Worm (Caenorhabditis elegans): ENCODE measurements around the gene W02A2.5.

The W02A2.5 gene

DNA sequence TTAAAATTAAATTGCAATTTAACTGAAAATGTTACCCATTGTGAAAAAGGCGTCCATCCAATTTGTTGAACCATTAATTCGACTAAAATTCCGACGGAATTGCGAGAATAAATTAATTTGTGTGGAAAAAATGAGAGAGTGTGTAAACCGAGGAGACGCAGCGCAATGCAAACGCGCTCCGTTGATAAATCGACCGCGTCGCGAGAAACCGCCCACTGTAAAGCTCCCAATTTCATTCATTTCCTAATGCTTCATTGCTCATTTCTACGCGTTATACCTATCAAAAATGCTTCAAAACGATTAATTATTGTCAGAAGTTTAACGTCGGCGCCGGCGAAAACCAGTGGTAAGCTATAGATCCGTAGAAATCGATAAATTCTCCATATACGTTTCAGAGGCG, 44.9 kb upstream of the W02A2.5 start, which contains the start of the genes Y67H2A.2 and micu-1 (continued):
- TF ChIP-seq vab-15 (tag; optimal IDR thresholded peaks at IDR 0.05), result peak; percentile 61
- TF ChIP-seq pqm-1 (tag; optimal IDR thresholded peaks at IDR 0.05), result no peak
- no peak for TF ChIP-seq egl-27 (tag; optimal IDR thresholded peaks at IDR 0.05)
- TF ChIP-seq isw-1 (GFP tag; IDR thresholded peaks at IDR 0.05), result peak; percentile 70
- peak; percentile 86 for TF ChIP-seq lin-14 (GFP tag; optimal IDR thresholded peaks at IDR 0.05)
- peak; percentile 62 for TF ChIP-seq skn-1 (tag; optimal IDR thresholded peaks at IDR 0.05)
- TF ChIP-seq hlh-17 (GFP tag; optimal IDR thresholded peaks at IDR 0.05; ENCODE audit: borderline replicate concordance), result no peak
- peak; percentile 13 for TF ChIP-seq fkh-10 (GFP tag; optimal IDR thresholded peaks at IDR 0.05)
- TF ChIP-seq nhr-237 (tag; optimal IDR thresholded peaks at IDR 0.05), result peak; percentile 28
- peak; percentile 63 to 79 (median 74) for TF ChIP-seq ceh-82 (tag; optimal IDR thresholded peaks at IDR 0.05)
- TF ChIP-seq lin-39 (tag; optimal IDR thresholded peaks at IDR 0.05), result peak; percentile 50
- TF ChIP-seq sptf-1 (tag; optimal IDR thresholded peaks at IDR 0.05), result no peak
- 0 out of 2 replicates have a peak, but pooled peaks have one; percentile 24 for TF ChIP-seq ceh-88 (GFP tag; IDR thresholded peaks at IDR 0.05)
- peak; percentile 45 for TF ChIP-seq elt-2 (tag; optimal IDR thresholded peaks at IDR 0.05)
- no peak for TF ChIP-seq tlp-1 (tag; optimal IDR thresholded peaks at IDR 0.05)
- peak; percentile 64 for TF ChIP-seq jun-1 (tag; optimal IDR thresholded peaks at IDR 0.05)
- TF ChIP-seq ztf-11 (tag; optimal IDR thresholded peaks at IDR 0.05), result peak in 1 of 2 experiments; percentile 60
- TF ChIP-seq dpl-1 (GFP tag; optimal IDR thresholded peaks at IDR 0.05), result peak; percentile 62 to 78 (median 77)
- peak; percentile 85 for TF ChIP-seq lsy-2 (tag; optimal IDR thresholded peaks at IDR 0.05)
- TF ChIP-seq lin-15B (tag; optimal IDR thresholded peaks at IDR 0.05), result peak; percentile 88
- TF ChIP-seq fkh-8 (tag; optimal IDR thresholded peaks at IDR 0.05), result peak; percentile 83
- peak; percentile 37 for TF ChIP-seq pax-3 (tag; optimal IDR thresholded peaks at IDR 0.05)
- TF ChIP-seq ceh-8 (GFP tag; optimal IDR thresholded peaks at IDR 0.05), result peak; percentile 74
- peak; percentile 28 for TF ChIP-seq blmp-1 (tag; optimal IDR thresholded peaks at IDR 0.05)
- peak in 1 of 2 experiments; percentile 68 for TF ChIP-seq mdl-1 (tag; optimal IDR thresholded peaks at IDR 0.05)
- peak; percentile 82 for TF ChIP-seq tbx-2 (tag; optimal IDR thresholded peaks at IDR 0.05)
- TF ChIP-seq nhr-19 (GFP tag; conservative IDR thresholded peaks at IDR 0.05), result peak; percentile 80
- TF ChIP-seq nhr-47 (tag; optimal IDR thresholded peaks at IDR 0.05), result peak; percentile 92
- TF ChIP-seq aha-1 (tag; optimal IDR thresholded peaks at IDR 0.05), result no peak
- no peak for TF ChIP-seq ces-1 (GFP tag; optimal IDR thresholded peaks at IDR 0.05)
- peak; percentile 51 for TF ChIP-seq fos-1 (tag; optimal IDR thresholded peaks at IDR 0.05)
- peak; percentile 8 for TF ChIP-seq mef-2 (tag; optimal IDR thresholded peaks at IDR 0.05)
- TF ChIP-seq ceh-90 (tag; optimal IDR thresholded peaks at IDR 0.05), result no peak
- no peak for TF ChIP-seq hlh-4 (tag; optimal IDR thresholded peaks at IDR 0.05)

DNA sequence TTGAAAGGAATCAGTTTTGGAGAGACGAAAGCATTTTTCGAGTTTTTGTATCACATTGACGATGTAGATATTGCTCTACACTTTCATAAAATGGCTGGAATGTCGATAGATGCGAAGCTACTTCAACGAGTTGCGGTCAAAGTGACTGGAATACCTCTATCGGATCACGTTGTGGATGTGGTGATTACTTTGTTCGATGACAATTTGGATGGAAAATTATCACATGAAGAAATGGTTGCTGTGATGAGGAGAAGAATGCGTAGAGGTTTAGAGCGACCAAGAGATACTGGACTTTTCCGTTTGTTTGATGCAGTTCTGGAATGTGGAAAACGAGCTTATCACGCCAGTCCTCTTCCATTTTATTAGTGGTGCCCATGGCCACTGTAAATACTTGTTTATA, 43.0 kb upstream of the W02A2.5 start:
- TF ChIP-seq ztf-4 (tag; optimal IDR thresholded peaks at IDR 0.05) (no peak), unc-62 (GFP tag; optimal IDR thresholded peaks at IDR 0.05) (no peak), aly-2 (tag; optimal IDR thresholded peaks at IDR 0.05) (no peak), isw-1 (GFP tag; IDR thresholded peaks at IDR 0.05) (no peak), sup-37 (GFP tag; optimal IDR thresholded peaks at IDR 0.05) (no peak), lin-13 (GFP tag; optimal IDR thresholded peaks at IDR 0.05) (no peak), elt-2 (tag; optimal IDR thresholded peaks at IDR 0.05) (no peak), zag-1 (tag; optimal IDR thresholded peaks at IDR 0.05) (no peak)

DNA sequence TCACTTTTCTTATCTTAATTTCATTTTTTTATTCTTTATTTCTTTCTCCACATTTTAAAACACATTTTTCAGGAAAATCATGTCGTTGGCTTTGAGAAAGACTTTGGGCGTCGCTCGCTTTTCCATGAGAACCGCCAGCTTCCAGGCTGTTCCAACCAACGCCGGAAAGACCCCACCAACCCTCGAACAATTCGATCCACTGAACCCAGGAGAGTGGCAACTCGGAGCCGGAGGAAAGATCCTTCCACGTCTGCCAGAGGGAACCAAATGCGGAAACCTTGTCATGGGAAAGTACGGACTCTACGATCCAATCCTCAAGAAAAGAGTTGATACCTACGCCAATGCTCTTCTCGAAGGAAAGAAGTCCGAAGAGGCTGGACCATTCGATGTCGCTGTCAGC, 42.5 kb upstream of the W02A2.5 start, which contains the start of gene kdp-1:
Gene kdp-1, plus strand, starts transcription at position 80 of the 400 bp plus-strand sequence.
- 0 out of 2 replicates have a peak, but pooled peaks have one; percentile 7 for TF ChIP-seq grh-1 (GFP tag; IDR thresholded peaks at IDR 0.05)
- TF ChIP-seq fkh-10 (GFP tag; optimal IDR thresholded peaks at IDR 0.05), result no peak
- TF ChIP-seq zip-4 (GFP tag; optimal IDR thresholded peaks at IDR 0.05), result no peak
